Worm (Caenorhabditis elegans) whole organism, mixed stage, embryonic: ENCODE data around the gene C09B9.4.

Experiments used
- M03D4.4 ChIP-seq: sonication (generic microtip); optimal IDR thresholded peaks from 2 replicates; lab custom pipeline; 2017; ENCODE audit warnings: mild to moderate bottlenecking, missing genetic modification characterization, missing compliant biosample characterization
- bed-3 ChIP-seq: fragments of 200-800 bp; sonication (Bioruptor generic); optimal IDR thresholded peaks from 3 replicates; lab custom pipeline; 2018; ENCODE audit warnings: mild to moderate bottlenecking, missing genetic modification characterization, moderate library complexity, missing compliant biosample characterization
- blmp-1 ChIP-seq: fragments of 150-350 bp; optimal IDR thresholded peaks from 2 replicates; lab custom pipeline; 2014; ENCODE audit warnings: missing biosample characterization, missing genetic modification characterization
- ceh-39 ChIP-seq: fragments of 150-350 bp; optimal IDR thresholded peaks from 2 replicates; lab custom pipeline; 2014; ENCODE audit warnings: missing biosample characterization, missing genetic modification characterization
- ceh-43 ChIP-seq: fragments of 200-800 bp; sonication (Bioruptor generic); optimal IDR thresholded peaks from 2 replicates; lab custom pipeline; 2018; ENCODE audit warnings: mild to moderate bottlenecking, missing genetic modification characterization, moderate library complexity, missing compliant biosample characterization
- ceh-83 ChIP-seq: fragments of 200-800 bp; sonication (Bioruptor generic); optimal IDR thresholded peaks from 2 replicates; lab custom pipeline; 2018; ENCODE audit warnings: mild to moderate bottlenecking, missing genetic modification characterization, missing compliant biosample characterization
- ces-1 ChIP-seq: fragments of 150-350 bp; optimal IDR thresholded peaks from 2 replicates; lab custom pipeline; 2014; ENCODE audit warnings: missing biosample characterization, missing genetic modification reagents, missing genetic modification characterization
- cnd-1 ChIP-seq: fragments of 200-800 bp; sonication (Bioruptor generic); optimal IDR thresholded peaks from 2 replicates; lab custom pipeline; 2018; ENCODE audit warnings: mild to moderate bottlenecking, missing genetic modification characterization, missing compliant biosample characterization
- drap-1 ChIP-seq: fragments of 200-800 bp; sonication (Bioruptor generic); optimal IDR thresholded peaks from 3 replicates; lab custom pipeline; 2018; ENCODE audit warnings: mild to moderate bottlenecking, missing genetic modification characterization, missing compliant biosample characterization
- elt-3 ChIP-seq: fragments of 150-350 bp; optimal IDR thresholded peaks from 2 replicates; lab custom pipeline; 2014; ENCODE audit warnings: missing biosample characterization, missing genetic modification characterization
- flh-1 ChIP-seq: fragments of 200-800 bp; sonication (Bioruptor generic); optimal IDR thresholded peaks from 2 replicates; lab custom pipeline; 2018; ENCODE audit warnings: mild to moderate bottlenecking, missing genetic modification characterization, moderate library complexity, missing compliant biosample characterization
- ham-2 ChIP-seq: fragments of 200-800 bp; sonication (Bioruptor generic); optimal IDR thresholded peaks from 2 replicates; lab custom pipeline; 2018; ENCODE audit warnings: mild to moderate bottlenecking, missing genetic modification characterization, missing compliant biosample characterization
- hlh-1 ChIP-seq: fragments of 150-350 bp; optimal IDR thresholded peaks from 2 replicates; lab custom pipeline; 2014; ENCODE audit warnings: missing biosample characterization, missing genetic modification reagents, missing genetic modification characterization
- lin-13 ChIP-seq: fragments of 150-350 bp; optimal IDR thresholded peaks from 2 replicates; lab custom pipeline; 2014; ENCODE audit warnings: missing biosample characterization, missing genetic modification characterization
- lin-32 ChIP-seq: fragments of 200-800 bp; sonication (Bioruptor generic); optimal IDR thresholded peaks from 2 replicates; lab custom pipeline; 2018; ENCODE audit warnings: mild to moderate bottlenecking, missing genetic modification characterization, missing compliant biosample characterization
- lsy-2 ChIP-seq: fragments of 150-350 bp; optimal IDR thresholded peaks from 2 replicates; lab custom pipeline; 2014; ENCODE audit warnings: missing biosample characterization, missing genetic modification characterization
- mab-5 ChIP-seq: fragments of 150-350 bp; optimal IDR thresholded peaks from 2 replicates; lab custom pipeline; 2014; ENCODE audit warnings: missing biosample characterization, missing genetic modification characterization
- mep-1 ChIP-seq: fragments of 150-350 bp; optimal IDR thresholded peaks from 2 replicates; lab custom pipeline; 2017; ENCODE audit warnings: missing biosample characterization, missing genetic modification reagents, missing genetic modification characterization, inconsistent platforms
- mls-2 ChIP-seq: sonication (generic microtip); optimal IDR thresholded peaks from 2 replicates; lab custom pipeline; 2016; ENCODE audit warnings: mild to moderate bottlenecking, missing genetic modification characterization, moderate library complexity, missing compliant biosample characterization
- nhr-12 ChIP-seq: fragments of 150-350 bp; optimal IDR thresholded peaks from 2 replicates; lab custom pipeline; 2014; ENCODE audit warnings: missing biosample characterization, missing genetic modification characterization
- nhr-2 ChIP-seq: fragments of 150-350 bp; optimal IDR thresholded peaks from 2 replicates; lab custom pipeline; 2014; ENCODE audit warnings: missing biosample characterization, missing genetic modification characterization
- nhr-237 ChIP-seq: fragments of 150-350 bp; optimal IDR thresholded peaks from 2 replicates; lab custom pipeline; 2014; ENCODE audit warnings: missing biosample characterization, missing genetic modification characterization
- nhr-76 ChIP-seq: sonication (generic microtip); optimal IDR thresholded peaks from 2 replicates; lab custom pipeline; 2017; ENCODE audit warnings: missing biosample characterization, missing genetic modification characterization
- pha-4 ChIP-seq: fragments of 150-350 bp; optimal IDR thresholded peaks from 2 replicates; lab custom pipeline; 2018; ENCODE audit warnings: missing biosample characterization, missing genetic modification reagents, missing genetic modification characterization
- sem-2 ChIP-seq: fragments of 200-800 bp; sonication (Bioruptor generic); optimal IDR thresholded peaks from 2 replicates; lab custom pipeline; 2018; ENCODE audit warnings: mild to moderate bottlenecking, missing genetic modification characterization, missing compliant biosample characterization
- snpc-4 ChIP-seq: fragments of 150-350 bp; optimal IDR thresholded peaks from 2 replicates; lab custom pipeline; 2014; ENCODE audit warnings: missing biosample characterization, missing genetic modification characterization
- tbx-8 ChIP-seq: fragments of 200-800 bp; sonication (Bioruptor generic); optimal IDR thresholded peaks from 2 replicates; lab custom pipeline; 2018; ENCODE audit warnings: mild to moderate bottlenecking, missing genetic modification characterization, moderate library complexity, missing compliant biosample characterization
- unc-120 ChIP-seq: sonication (generic microtip); optimal IDR thresholded peaks from 2 replicates; lab custom pipeline; 2017; ENCODE audit warnings: missing genetic modification characterization, missing compliant biosample characterization; ENCODE audit not compliant: poor library complexity, severe bottlenecking
- unc-39 ChIP-seq: fragments of 150-350 bp; optimal IDR thresholded peaks from 2 replicates; lab custom pipeline; 2014; ENCODE audit warnings: missing biosample characterization, missing genetic modification characterization
- unc-62 ChIP-seq: fragments of 150-350 bp; optimal IDR thresholded peaks from 2 replicates; lab custom pipeline; 2014; ENCODE audit warnings: missing biosample characterization, missing genetic modification reagents, missing genetic modification characterization
- zip-8 ChIP-seq: fragments of 150-350 bp; optimal IDR thresholded peaks from 2 replicates; lab custom pipeline; 2014; ENCODE audit warnings: missing biosample characterization, missing genetic modification characterization
- ztf-11 ChIP-seq: fragments of 150-350 bp; optimal IDR thresholded peaks from 2 replicates; lab custom pipeline; 2014; ENCODE audit warnings: missing biosample characterization, missing genetic modification characterization

C09B9.4 gene

ce11 chrIV:5002448-5002847 lies 30.7 kb downstream of the C09B9.4 start, which contains the start of gene pes-1:
pes-1 (plus strand) TSS chrIV:5002748.
- TF ChIP-seq unc-62 (GFP tag; lab: Kevin White, UChicago) (no peak), cnd-1 (tag; lab: Kevin White, UChicago) (no peak), zip-8 (tag; lab: Kevin White, UChicago) (peak; percentile 30)

- TF ChIP-seq tbx-8 (GFP tag; lab: Kevin White, UChicago): no peak
- no peak for TF ChIP-seq ceh-43 (GFP tag; lab: Kevin White, UChicago)
- no peak for TF ChIP-seq lin-13 (tag; lab: Kevin White, UChicago)
- no peak for TF ChIP-seq mep-1 (tag; lab: Kevin White, UChicago)
- no peak for TF ChIP-seq M03D4.4 (tag; lab: Kevin White, UChicago)
- no peak for TF ChIP-seq ces-1 (GFP tag; lab: Kevin White, UChicago)
- no peak for TF ChIP-seq mls-2 (tag; lab: Kevin White, UChicago)
- TF ChIP-seq lin-32 (GFP tag; lab: Kevin White, UChicago): no peak
- TF ChIP-seq ceh-39: no peak
- TF ChIP-seq snpc-4: no peak
- no peak for TF ChIP-seq ham-2 (GFP tag; lab: Kevin White, UChicago)
- no peak for TF ChIP-seq unc-62 (GFP tag; lab: Kevin White, UChicago)
- TF ChIP-seq mab-5: no peak
- no peak for TF ChIP-seq elt-3 (tag; lab: Kevin White, UChicago)
- TF ChIP-seq sem-2 (GFP tag; lab: Kevin White, UChicago): no peak
These were observed 36.2 kb downstream of the C09B9.4 start for ce11 chrIV:4996956-4997355.

ce11 chrIV:4995842-4996241 lies 37.3 kb downstream of the C09B9.4 start, which contains the start of gene ssq-2:
ssq-2 (plus strand) TSS chrIV:4996142.
- no peak for TF ChIP-seq unc-39 (tag; lab: Kevin White, UChicago)
- no peak for TF ChIP-seq ces-1 (GFP tag; lab: Kevin White, UChicago)
- no peak for TF ChIP-seq ceh-43 (GFP tag; lab: Kevin White, UChicago)
- no peak for TF ChIP-seq zip-8 (tag; lab: Kevin White, UChicago)
- no peak for TF ChIP-seq pha-4 (tag; lab: Kevin White, UChicago)
- no peak for TF ChIP-seq tbx-8 (GFP tag; lab: Kevin White, UChicago)
- no peak for TF ChIP-seq unc-62 (GFP tag; lab: Kevin White, UChicago)
- TF ChIP-seq ham-2 (GFP tag; lab: Kevin White, UChicago): no peak
- TF ChIP-seq elt-3 (tag; lab: Kevin White, UChicago): no peak
- TF ChIP-seq ztf-11 (tag; lab: Kevin White, UChicago): no peak
- no peak for TF ChIP-seq nhr-237
- TF ChIP-seq bed-3 (GFP tag; lab: Kevin White, UChicago): no peak
- TF ChIP-seq ceh-39: no peak
- no peak for TF ChIP-seq flh-1 (GFP tag; lab: Kevin White, UChicago)
- no peak for TF ChIP-seq nhr-2
- TF ChIP-seq nhr-76 (tag; lab: Kevin White, UChicago): no peak
- TF ChIP-seq ceh-83 (GFP tag; lab: Kevin White, UChicago): no peak
- TF ChIP-seq mab-5: no peak
- TF ChIP-seq, all 35 proteins: peak for 0

ce11 chrIV:4993128-4993527 lies 40.0 kb downstream of the C09B9.4 start:
- TF ChIP-seq unc-120 (no peak), mep-1 (tag; lab: Kevin White, UChicago) (no peak), blmp-1 (tag; lab: Kevin White, UChicago) (no peak), lsy-2 (no peak), hlh-1 (tag; lab: Kevin White, UChicago) (no peak), nhr-237 (no peak), elt-3 (tag; lab: Kevin White, UChicago) (no peak)

ce11 chrIV:4992089-4992488 lies 41.1 kb downstream of the C09B9.4 start, which contains the start of gene str-162:
str-162 (plus strand) TSS chrIV:4992389.
- TF ChIP-seq hlh-1 (tag; lab: Kevin White, UChicago): no peak
- TF ChIP-seq nhr-12 (tag; lab: Kevin White, UChicago): no peak
- no peak for TF ChIP-seq lsy-2
- TF ChIP-seq lin-13 (tag; lab: Kevin White, UChicago): no peak
- TF ChIP-seq nhr-237: no peak
- no peak for TF ChIP-seq lin-32 (GFP tag; lab: Kevin White, UChicago)
- no peak for TF ChIP-seq drap-1
- no peak for TF ChIP-seq flh-1 (GFP tag; lab: Kevin White, UChicago)
- TF ChIP-seq snpc-4: no peak
- no peak for TF ChIP-seq tbx-8 (GFP tag; lab: Kevin White, UChicago)
- TF ChIP-seq unc-62 (GFP tag; lab: Kevin White, UChicago): no peak
